Fruit fly (Drosophila melanogaster) whole organism, wandering third instar larva: ENCODE measurements around the gene inaF-C.
A peak's percentile ranks its signal among the peaks of the same experiment; 100 is the strongest.

ENCODE experiments used
- Abd-B ChIP-seq: fragments of >200 bp; optimal IDR thresholded peaks from 2 replicates; lab custom pipeline; 2017; ENCODE audit warnings: missing biosample characterization, missing genetic modification characterization
- CG32264 ChIP-seq: fragments of 200-800 bp; sonication (Bioruptor generic); optimal IDR thresholded peaks from 2 replicates; lab custom pipeline; 2016; ENCODE audit warnings: missing biosample characterization, missing genetic modification characterization
- CrebA ChIP-seq: fragments of 200-800 bp; sonication (Bioruptor generic); optimal IDR thresholded peaks from 2 replicates; lab custom pipeline; 2016; ENCODE audit warnings: missing biosample characterization, mild to moderate bottlenecking, missing genetic modification characterization, borderline replicate concordance
- Dfd ChIP-seq: fragments of >200 bp; optimal IDR thresholded peaks from 2 replicates; lab custom pipeline; 2017; ENCODE audit warnings: missing biosample characterization, missing genetic modification characterization
- GATAd ChIP-seq: sonication (Bioruptor generic); optimal IDR thresholded peaks from 2 replicates; lab custom pipeline; 2016; ENCODE audit warnings: missing biosample characterization, missing genetic modification characterization
- HLH106 ChIP-seq: fragments of 200-800 bp; optimal IDR thresholded peaks from 3 replicates; lab custom pipeline; 2019; ENCODE audit warnings: missing biosample characterization, mild to moderate bottlenecking, missing genetic modification characterization, moderate library complexity
- Hr78 ChIP-seq: fragments of >200 bp; optimal IDR thresholded peaks from 2 replicates; lab custom pipeline; 2017; ENCODE audit warnings: missing biosample characterization, missing genetic modification characterization
- Hr83 ChIP-seq: fragments of 200-300 bp; sonication (Bioruptor generic); optimal IDR thresholded peaks from 2 replicates; lab custom pipeline; 2016; ENCODE audit warnings: missing biosample characterization, mild to moderate bottlenecking, missing genetic modification characterization, moderate library complexity; ENCODE audit not compliant: poor library complexity, severe bottlenecking
- Mio ChIP-seq: sonication (Bioruptor generic); optimal IDR thresholded peaks from 2 replicates; lab custom pipeline; 2016; ENCODE audit warnings: missing biosample characterization, missing genetic modification characterization
- Myc ChIP-seq: fragments of >200 bp; optimal IDR thresholded peaks from 2 replicates; lab custom pipeline; 2017
- N ChIP-seq: fragments of >200 bp; optimal IDR thresholded peaks from 2 replicates; lab custom pipeline; 2018; ENCODE audit warnings: missing biosample characterization, missing external identifiers, missing genetic modification characterization
- OdsH ChIP-seq: fragments of 200-800 bp; sonication (Bioruptor generic); optimal IDR thresholded peaks from 2 replicates; lab custom pipeline; 2016; ENCODE audit warnings: missing biosample characterization, mild to moderate bottlenecking, missing genetic modification characterization
- Rel ChIP-seq, 2 experiments: fragments of 200-800 bp; sonication (Bioruptor generic) in 1 of 2; optimal IDR thresholded peaks; 2 replicates in 1 of 2; 3 replicates in 1 of 2; lab custom pipeline; 2016 to 2019; ENCODE audit warnings: mild to moderate bottlenecking in 2 of 2, missing biosample characterization in 2 of 2, missing genetic modification characterization in 2 of 2, moderate library complexity in 1 of 2
- Sp1 ChIP-seq: fragments of 200-800 bp; sonication (Bioruptor generic); optimal IDR thresholded peaks from 3 replicates; lab custom pipeline; 2019; ENCODE audit warnings: missing biosample characterization, mild to moderate bottlenecking, missing genetic modification characterization, moderate library complexity
- Vsx2 ChIP-seq: fragments of 200-300, 225-300 bp; sonication (Bioruptor generic); optimal IDR thresholded peaks from 2 replicates; lab custom pipeline; 2018; ENCODE audit warnings: missing biosample characterization, missing genetic modification characterization; ENCODE audit not compliant: partially characterized antibody
- br ChIP-seq: fragments of 200-800 bp; sonication (Bioruptor generic); optimal IDR thresholded peaks from 2 replicates; lab custom pipeline; 2016; ENCODE audit warnings: missing biosample characterization, missing genetic modification characterization
- dmrt93B ChIP-seq: fragments of 200-800 bp; sonication (Bioruptor generic); optimal IDR thresholded peaks from 2 replicates; lab custom pipeline; 2018; ENCODE audit warnings: missing biosample characterization, mild to moderate bottlenecking, missing genetic modification characterization
- dsf ChIP-seq: sonication (Bioruptor generic); optimal IDR thresholded peaks from 2 replicates; lab custom pipeline; 2016; ENCODE audit warnings: missing biosample characterization, missing genetic modification characterization, borderline replicate concordance
- h ChIP-seq: fragments of 200-800 bp; sonication (Bioruptor generic); optimal IDR thresholded peaks from 3 replicates; lab custom pipeline; 2016; ENCODE audit warnings: missing biosample characterization, mild to moderate bottlenecking, missing genetic modification characterization
- jim ChIP-seq: fragments of 175-275, 200-325 bp; sonication (Bioruptor generic); optimal IDR thresholded peaks from 2 replicates; lab custom pipeline; 2016; ENCODE audit warnings: missing biosample characterization, mild to moderate bottlenecking, missing genetic modification characterization
- lola ChIP-seq: fragments of >200 bp; optimal IDR thresholded peaks from 2 replicates; lab custom pipeline; 2017; ENCODE audit warnings: missing biosample characterization, missing genetic modification characterization
- pan ChIP-seq: fragments of >200 bp; optimal IDR thresholded peaks from 2 replicates; lab custom pipeline; 2017
- psq ChIP-seq: fragments of 200-800 bp; sonication (Bioruptor generic); optimal IDR thresholded peaks from 3 replicates; lab custom pipeline; 2017; ENCODE audit warnings: missing biosample characterization, mild to moderate bottlenecking, missing genetic modification characterization, moderate library complexity
- rgr ChIP-seq: fragments of 200-800 bp; sonication (Bioruptor generic); optimal IDR thresholded peaks from 3 replicates; lab custom pipeline; 2016; ENCODE audit warnings: missing biosample characterization, mild to moderate bottlenecking, missing genetic modification characterization
- sage ChIP-seq: fragments of 200-800 bp; sonication (Bioruptor generic); optimal IDR thresholded peaks from 2 replicates; lab custom pipeline; 2016; ENCODE audit warnings: missing biosample characterization, mild to moderate bottlenecking, missing genetic modification characterization
- sv ChIP-seq: fragments of 200-800 bp; sonication (Bioruptor generic); optimal IDR thresholded peaks from 3 replicates; lab custom pipeline; 2016; ENCODE audit warnings: missing biosample characterization, missing genetic modification characterization
- usp ChIP-seq: fragments of >200 bp; optimal IDR thresholded peaks from 2 replicates; lab custom pipeline; 2017; ENCODE audit warnings: missing biosample characterization, missing genetic modification characterization
- woc ChIP-seq: sonication (Bioruptor generic); optimal IDR thresholded peaks from 2 replicates; lab custom pipeline; 2016; ENCODE audit warnings: missing biosample characterization, mild to moderate bottlenecking, missing genetic modification characterization

inaF-C gene

dm6 chrX:11694959-11695882, 36.3 kb downstream of the inaF-C start, which contains the start of gene PhKgamma (continued):
- TF ChIP-seq N (GFP tag; lab: Kevin White, UChicago) (peak; percentile 19), HLH106 (tag; lab: Kevin White, UChicago) (peak; percentile 20), GATAd (GFP tag; lab: Kevin White, UChicago) (no peak), br (GFP tag; lab: Kevin White, UChicago) (no peak), Sp1 (peak; percentile 21), woc (no peak), Rel (GFP tag; optimal IDR thresholded peaks at IDR 0.05; lab: Kevin White, UChicago) (no peak), Rel (tag; optimal IDR thresholded peaks at IDR 0.05; lab: Kevin White, UChicago) (peak; percentile 44), Abd-B (GFP tag; lab: Kevin White, UChicago) (no peak), pan (lab: Kevin White, UChicago) (no peak), sv (GFP tag; lab: Kevin White, UChicago) (no peak), Mio (GFP tag; lab: Kevin White, UChicago) (no peak), rgr (GFP tag; lab: Kevin White, UChicago) (peak; percentile 46), Myc (lab: Kevin White, UChicago) (peak; percentile 16)

dm6 chrX:11689669-11690068, 41.9 kb downstream of the inaF-C start:
- TF ChIP-seq GATAd (GFP tag; lab: Kevin White, UChicago) (no peak), lola (no peak), Vsx2 (no peak), Hr83 (GFP tag; lab: Kevin White, UChicago) (no peak), dmrt93B (no peak), sv (GFP tag; lab: Kevin White, UChicago) (no peak), jim (GFP tag; lab: Kevin White, UChicago) (no peak), usp (GFP tag; lab: Kevin White, UChicago) (no peak), HLH106 (tag; lab: Kevin White, UChicago) (no peak), Hr78 (GFP tag; lab: Kevin White, UChicago) (no peak), Sp1 (no peak), Myc (lab: Kevin White, UChicago) (no peak), CrebA (GFP tag; lab: Kevin White, UChicago) (no peak), psq (GFP tag; lab: Kevin White, UChicago) (no peak), Dfd (GFP tag; lab: Kevin White, UChicago) (no peak), Abd-B (GFP tag; lab: Kevin White, UChicago) (no peak), rgr (GFP tag; lab: Kevin White, UChicago) (no peak), sage (GFP tag; lab: Kevin White, UChicago) (no peak)

dm6 chrX:11687666-11688492, 43.7 kb downstream of the inaF-C start:
- no peak for TF ChIP-seq dsf (GFP tag; lab: Kevin White, UChicago)
- TF ChIP-seq Rel (GFP tag; optimal IDR thresholded peaks at IDR 0.05; lab: Kevin White, UChicago) = no peak
- TF ChIP-seq Rel (tag; optimal IDR thresholded peaks at IDR 0.05; lab: Kevin White, UChicago) = peak; percentile 34
- no peak for TF ChIP-seq woc

- no peak for TF ChIP-seq h (GFP tag; lab: Kevin White, UChicago)
- TF ChIP-seq br (GFP tag; lab: Kevin White, UChicago) = no peak
- no peak for TF ChIP-seq rgr (GFP tag; lab: Kevin White, UChicago)
- no peak for TF ChIP-seq usp (GFP tag; lab: Kevin White, UChicago)
- no peak for TF ChIP-seq CrebA (GFP tag; lab: Kevin White, UChicago)
- no peak for TF ChIP-seq Hr78 (GFP tag; lab: Kevin White, UChicago)
- TF ChIP-seq CG32264 = no peak
- no peak for TF ChIP-seq sage (GFP tag; lab: Kevin White, UChicago)
- TF ChIP-seq Myc (lab: Kevin White, UChicago) = no peak
- TF ChIP-seq OdsH (GFP tag; lab: Kevin White, UChicago) = no peak
Measured at dm6 chrX:11686675-11687074, 44.9 kb downstream of the inaF-C start.
